Fruit fly (Drosophila melanogaster) Kc167 (cell line): Measurements from ENCODE around the gene tll.

Experiments used
- h ChIP-seq: fragments of >200 bp; optimal IDR thresholded peaks from 3 replicates; lab custom pipeline; 2018; ENCODE audit warnings: missing external identifiers
- insv ChIP-seq: fragments of >200 bp; optimal IDR thresholded peaks from 3 replicates; lab custom pipeline; 2018; ENCODE audit warnings: missing external identifiers
- psq ChIP-seq: fragments of >200 bp; optimal IDR thresholded peaks from 2 replicates; lab custom pipeline; 2017; ENCODE audit warnings: missing external identifiers

DNA sequence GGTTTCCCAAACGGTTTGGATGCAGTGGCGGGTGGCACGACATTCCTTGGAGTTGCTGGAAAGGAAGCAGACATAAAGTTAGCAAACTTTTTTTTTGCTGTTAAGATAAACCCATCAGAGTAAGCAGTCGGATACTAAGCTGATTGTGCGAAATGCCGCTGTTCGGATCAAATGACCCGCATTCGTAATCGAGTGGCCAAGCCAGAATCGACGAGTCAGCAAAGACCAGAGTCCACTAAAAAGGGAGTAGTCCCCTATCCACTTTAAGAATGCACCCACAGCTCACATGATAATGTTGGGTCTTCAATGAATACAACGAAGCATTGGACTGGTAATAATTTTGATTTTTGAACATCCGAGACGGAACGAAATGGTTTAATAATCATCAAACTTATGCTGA is 34.7 kb downstream of the tll start:
- TF ChIP-seq psq (lab: Kevin White, UChicago) (no peak), h (no peak), insv (lab: Kevin White, UChicago) (no peak)
